Fruit fly (Drosophila melanogaster) S2 (cell line): ENCODE data around the gene CG5921.

Source experiments
- CG8478 ChIP-seq: fragments of >200 bp; optimal IDR thresholded peaks from 2 replicates; lab custom pipeline; 2018
- CTCF ChIP-seq, 2 experiments: fragments of >200 bp; optimal IDR thresholded peaks; 2 replicates each; lab custom pipeline; 2018

DNA sequence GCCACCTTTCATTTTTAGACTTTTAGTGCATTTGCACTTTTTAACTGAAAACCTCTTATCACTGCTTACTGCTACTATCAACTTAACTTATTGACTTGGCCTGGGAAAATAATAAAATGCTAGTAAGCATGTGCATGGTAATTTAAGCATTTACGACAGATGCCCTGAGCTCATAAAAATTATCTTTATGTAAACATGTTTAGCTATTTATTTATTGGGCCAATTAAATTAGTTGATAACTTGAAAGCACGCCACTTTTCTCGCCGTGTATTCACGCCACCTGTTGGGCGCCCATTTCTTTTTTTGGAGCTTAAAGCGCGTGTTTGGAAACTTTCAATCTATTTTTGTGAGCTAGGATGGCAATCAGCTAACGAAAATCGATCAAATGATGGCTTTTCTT, 41.6 kb downstream of the CG5921 start:
- TF ChIP-seq CG8478 (lab: Kevin White, UChicago) (no peak), CTCF (optimal IDR thresholded peaks at IDR 0.05; lab: Kevin White, UChicago) (no peak)
